Worm (Caenorhabditis elegans) whole organism, midembryonic: ENCODE data around the gene pcp-4.

ENCODE experiments used
- T22C8.4 ChIP-seq: fragments of 200-800 bp; sonication (Bioruptor generic); IDR thresholded peaks from 2 replicates; pipeline ENCODE4 v1.3.6; 2022; ENCODE audit warnings: missing genetic modification characterization, missing compliant biosample characterization
- cog-1 ChIP-seq: sonication (generic microtip); optimal IDR thresholded peaks from 2 replicates; lab custom pipeline; 2016; ENCODE audit warnings: missing genetic modification characterization, missing compliant biosample characterization
- flt-1 ChIP-seq: fragments of 200-800 bp; sonication (Bioruptor generic); IDR thresholded peaks from 2 replicates; pipeline ENCODE4 v1.3.6; 2022; ENCODE audit warnings: missing genetic modification characterization, missing compliant biosample characterization
- klf-2 ChIP-seq: fragments of 200-800 bp; sonication (Bioruptor generic); conservative IDR thresholded peaks from 2 replicates; pipeline ENCODE4 v1.3.6; 2022; ENCODE audit warnings: missing genetic modification reagents, missing genetic modification characterization, missing compliant biosample characterization
- med-1 ChIP-seq: sonication (generic microtip); optimal IDR thresholded peaks from 2 replicates; lab custom pipeline; 2017; ENCODE audit warnings: missing genetic modification characterization, mild to moderate bottlenecking, missing compliant biosample characterization, antibody characterized with exemption, missing genetic modification reagents; ENCODE audit not compliant: insufficient read depth
- ref-1 ChIP-seq: fragments of 200-800 bp; sonication (Bioruptor generic); conservative IDR thresholded peaks from 2 replicates; pipeline ENCODE4 v1.3.6; 2022; ENCODE audit warnings: missing genetic modification reagents, missing genetic modification characterization, missing compliant biosample characterization
- tab-1 ChIP-seq: fragments of 200-800 bp; sonication (Bioruptor generic); IDR thresholded peaks from 2 replicates; pipeline ENCODE4 v1.3.6; 2022; ENCODE audit warnings: missing genetic modification characterization, missing compliant biosample characterization
- ztf-23 ChIP-seq: fragments of 200-800 bp; sonication (Bioruptor generic); IDR thresholded peaks from 2 replicates; pipeline ENCODE4 v1.3.6; 2022; ENCODE audit warnings: missing genetic modification reagents, missing genetic modification characterization, missing compliant biosample characterization
- ztf-29 ChIP-seq: fragments of 200-800 bp; sonication (Bioruptor generic); IDR thresholded peaks from 2 replicates; pipeline ENCODE4 v1.3.6; 2022; ENCODE audit warnings: missing genetic modification reagents, missing genetic modification characterization, missing compliant biosample characterization

The pcp-4 gene

DNA sequence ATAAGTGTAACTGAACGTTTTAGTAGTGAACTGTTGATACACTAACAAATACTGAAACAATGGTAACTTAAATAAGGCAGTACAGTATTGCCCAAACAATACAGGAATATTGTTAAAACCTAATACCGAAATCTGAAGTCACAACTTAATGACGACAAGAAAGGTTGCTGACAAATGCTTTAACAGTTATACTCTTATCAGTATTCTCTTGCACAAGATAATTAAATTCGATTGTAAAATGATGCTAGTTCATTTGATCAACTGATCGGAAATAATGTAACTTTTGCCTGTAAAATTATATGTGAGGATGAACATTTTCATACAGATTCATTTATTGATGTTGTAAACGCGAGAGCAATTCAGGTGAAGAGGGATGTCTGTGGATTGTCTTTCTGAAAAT is 777 bp upstream of the pcp-4 start:
- TF ChIP-seq ref-1 (GFP tag; lab: Robert Waterston, UW) (no peak), flt-1 (GFP tag; lab: Robert Waterston, UW) (no peak), T22C8.4 (no peak), klf-2 (no peak), ztf-29 (GFP tag; lab: Robert Waterston, UW) (no peak), ztf-23 (no peak), cog-1 (tag; lab: Kevin White, UChicago) (no peak)

DNA sequence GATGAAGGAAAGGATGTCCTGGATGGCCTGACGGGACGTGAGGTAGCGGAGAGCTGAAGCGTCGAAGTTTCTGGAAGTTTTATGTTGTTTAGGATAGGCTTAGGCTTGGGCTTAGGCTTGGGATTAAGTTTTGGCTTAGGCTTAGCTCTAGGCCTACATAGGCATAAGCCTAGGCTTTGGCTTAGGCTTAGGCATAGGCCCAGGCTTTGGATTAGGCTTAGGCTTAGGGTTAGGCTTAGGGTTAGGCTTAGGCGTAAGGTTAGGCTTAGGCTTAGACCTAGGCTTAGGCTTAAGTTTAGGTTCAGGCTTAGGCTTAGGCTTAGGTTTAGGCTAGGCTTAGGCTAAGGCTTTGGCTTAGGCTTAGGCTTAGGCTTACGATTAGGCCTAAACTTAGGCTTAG is 1.6 kb downstream of the pcp-4 start:
- TF ChIP-seq cog-1 (tag; lab: Kevin White, UChicago) (no peak), ztf-29 (GFP tag; lab: Robert Waterston, UW) (no peak), ztf-23 (no peak), med-1 (GFP tag; lab: Kevin White, UChicago) (no peak), T22C8.4 (no peak), flt-1 (GFP tag; lab: Robert Waterston, UW) (no peak), ref-1 (GFP tag; lab: Robert Waterston, UW) (no peak), tab-1 (GFP tag; lab: Robert Waterston, UW) (no peak), klf-2 (no peak)

DNA sequence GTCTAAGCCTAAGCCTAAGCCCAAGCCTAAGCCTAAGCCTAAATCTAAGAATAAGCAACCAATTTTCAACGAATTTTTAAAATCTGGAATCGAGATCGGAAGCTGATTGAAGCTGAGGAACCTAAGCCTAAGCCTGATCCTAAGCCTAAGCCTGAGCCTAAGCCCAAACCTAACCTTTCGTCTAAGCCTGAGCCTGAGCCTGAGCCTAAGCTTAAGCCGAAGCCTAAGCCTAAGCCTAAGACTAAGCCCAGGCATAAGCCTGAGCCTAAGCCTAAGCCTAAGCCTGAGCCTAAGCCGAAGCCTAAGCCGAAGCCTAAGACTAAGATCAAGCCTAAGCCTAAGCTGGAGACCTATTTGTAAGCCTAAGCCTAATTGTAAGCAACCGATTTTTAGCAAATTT is 3.3 kb downstream of the pcp-4 start:
- TF ChIP-seq ztf-29 (GFP tag; lab: Robert Waterston, UW) (no peak; the same call in 1 of the 2 replicates), tab-1 (GFP tag; lab: Robert Waterston, UW) (no peak), ref-1 (GFP tag; lab: Robert Waterston, UW) (no peak), cog-1 (tag; lab: Kevin White, UChicago) (no peak), flt-1 (GFP tag; lab: Robert Waterston, UW) (no peak), med-1 (GFP tag; lab: Kevin White, UChicago) (no peak), klf-2 (no peak), ztf-23 (no peak), T22C8.4 (no peak)

DNA sequence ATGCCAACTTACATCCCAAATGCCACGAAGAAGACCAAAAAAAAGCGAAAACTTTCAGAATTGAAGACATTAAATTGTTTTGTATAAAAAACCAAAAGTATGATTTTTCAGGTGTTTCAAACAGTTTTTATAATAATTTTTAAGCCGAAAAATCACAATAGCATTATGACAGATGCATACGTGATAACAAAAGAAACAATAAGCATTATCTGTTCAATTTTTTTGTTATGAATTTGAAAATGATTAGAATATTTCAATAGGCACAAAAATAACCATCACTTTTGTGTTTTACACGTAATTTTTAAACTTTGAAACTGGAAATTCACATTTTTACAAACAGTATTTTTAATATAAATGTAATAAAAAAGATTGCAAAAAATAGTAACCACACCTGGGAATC is 8.7 kb downstream of the pcp-4 start, which contains the start of gene Y116F11B.17:
Y116F11B.17 (minus strand) TSS at position 101 of the 400 bp plus-strand sequence.
- TF ChIP-seq cog-1 (tag; lab: Kevin White, UChicago) (no peak), ztf-23 (no peak), tab-1 (GFP tag; lab: Robert Waterston, UW) (no peak), ref-1 (GFP tag; lab: Robert Waterston, UW) (no peak), T22C8.4 (no peak), ztf-29 (GFP tag; lab: Robert Waterston, UW) (no peak), klf-2 (no peak)

DNA sequence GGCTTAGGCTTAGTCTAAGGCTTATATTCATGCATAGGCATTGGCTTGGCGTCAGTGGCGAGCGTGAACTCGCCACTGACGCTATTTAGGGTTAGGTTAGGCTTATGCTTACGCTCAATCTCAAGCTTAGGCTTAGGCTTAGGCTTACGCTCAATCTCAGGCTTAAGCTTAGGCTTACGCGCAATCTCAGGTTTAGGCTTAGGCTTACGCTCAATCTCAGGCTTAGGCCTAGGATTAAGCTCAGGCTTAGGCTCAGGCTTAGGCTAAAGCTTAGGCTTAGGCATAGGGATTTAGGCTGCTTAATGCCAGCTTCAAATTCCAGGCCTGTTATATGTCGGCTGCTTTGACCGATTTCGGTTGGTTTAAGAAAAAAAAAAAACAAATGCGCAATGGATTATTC is 10.6 kb downstream of the pcp-4 start:
- TF ChIP-seq cog-1 (tag; lab: Kevin White, UChicago) (no peak), T22C8.4 (no peak), ref-1 (GFP tag; lab: Robert Waterston, UW) (no peak)

DNA sequence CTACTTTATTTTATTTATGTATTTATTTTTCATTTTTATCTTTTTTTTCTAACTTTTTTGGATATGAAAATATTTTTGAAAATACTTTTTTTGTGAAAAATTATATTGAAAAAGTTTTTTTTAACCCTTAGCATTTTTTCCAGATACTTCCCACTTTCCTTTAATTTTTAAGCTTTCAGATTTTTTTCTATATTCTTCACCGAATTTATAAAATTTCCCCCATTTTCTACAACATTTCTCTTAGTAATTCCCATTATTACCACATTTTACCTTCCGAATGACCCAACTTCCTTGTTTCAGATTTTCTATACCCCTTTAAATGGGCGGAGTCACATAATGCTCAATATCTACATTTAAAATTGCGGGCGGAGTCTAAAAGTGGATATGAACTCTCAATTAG is 16.0 kb downstream of the pcp-4 start, which contains the start of gene daf-28:
daf-28 (plus strand) TSS at position 301 of the 400 bp plus-strand sequence.
- TF ChIP-seq klf-2 (no peak), ztf-23 (no peak), med-1 (GFP tag; lab: Kevin White, UChicago) (no peak), ztf-29 (GFP tag; lab: Robert Waterston, UW) (no peak), flt-1 (GFP tag; lab: Robert Waterston, UW) (no peak), tab-1 (GFP tag; lab: Robert Waterston, UW) (no peak), T22C8.4 (no peak), cog-1 (tag; lab: Kevin White, UChicago) (no peak), ref-1 (GFP tag; lab: Robert Waterston, UW) (no peak)

DNA sequence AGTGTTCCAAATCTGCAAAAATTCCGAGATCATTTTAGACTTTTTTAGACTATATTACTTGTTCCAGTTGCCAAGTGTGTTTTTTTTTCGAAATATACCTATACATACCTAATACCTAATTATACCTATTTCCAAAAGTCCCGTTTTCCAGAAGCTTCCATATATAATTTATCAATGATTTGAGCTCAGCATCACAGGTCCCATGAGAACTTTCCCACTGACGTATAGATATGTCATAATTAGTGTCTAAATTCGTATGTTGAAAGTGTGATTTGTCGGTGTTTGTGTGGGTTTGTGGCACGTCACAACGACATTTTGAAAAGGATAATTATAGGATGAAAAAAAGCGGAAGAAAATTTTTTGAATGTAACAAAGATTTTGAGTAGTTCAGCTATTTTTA is 25.3 kb downstream of the pcp-4 start:
- TF ChIP-seq med-1 (GFP tag; lab: Kevin White, UChicago) (no peak), klf-2 (no peak), ztf-29 (GFP tag; lab: Robert Waterston, UW) (no peak), flt-1 (GFP tag; lab: Robert Waterston, UW) (no peak)

DNA sequence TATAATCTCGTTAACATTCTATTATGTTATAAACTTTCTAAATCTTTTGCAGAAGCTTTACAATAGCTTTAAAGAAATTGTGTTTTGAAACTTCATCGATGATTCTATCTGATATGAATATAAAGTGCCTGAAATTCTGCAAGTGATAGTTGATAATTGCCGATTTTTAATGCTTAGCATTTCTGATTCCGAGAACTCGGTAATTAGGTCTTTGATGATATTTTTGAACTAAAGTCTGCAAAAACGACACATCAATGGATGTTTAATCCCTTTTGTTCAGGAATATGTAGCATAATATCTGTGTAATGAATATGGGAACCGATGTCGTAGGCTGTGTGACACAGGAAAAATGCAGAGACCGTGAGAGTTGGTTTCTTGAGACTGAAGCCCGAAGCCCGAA is 28.0 kb downstream of the pcp-4 start:
- no peak for TF ChIP-seq cog-1 (tag; lab: Kevin White, UChicago)
- no peak for TF ChIP-seq klf-2
- no peak for TF ChIP-seq T22C8.4
- TF ChIP-seq ztf-23: no peak
- TF ChIP-seq ref-1 (GFP tag; lab: Robert Waterston, UW): no peak
- TF ChIP-seq tab-1 (GFP tag; lab: Robert Waterston, UW): no peak
- no peak for TF ChIP-seq flt-1 (GFP tag; lab: Robert Waterston, UW)
- TF ChIP-seq med-1 (GFP tag; lab: Kevin White, UChicago): no peak
- no peak for TF ChIP-seq ztf-29 (GFP tag; lab: Robert Waterston, UW)

DNA sequence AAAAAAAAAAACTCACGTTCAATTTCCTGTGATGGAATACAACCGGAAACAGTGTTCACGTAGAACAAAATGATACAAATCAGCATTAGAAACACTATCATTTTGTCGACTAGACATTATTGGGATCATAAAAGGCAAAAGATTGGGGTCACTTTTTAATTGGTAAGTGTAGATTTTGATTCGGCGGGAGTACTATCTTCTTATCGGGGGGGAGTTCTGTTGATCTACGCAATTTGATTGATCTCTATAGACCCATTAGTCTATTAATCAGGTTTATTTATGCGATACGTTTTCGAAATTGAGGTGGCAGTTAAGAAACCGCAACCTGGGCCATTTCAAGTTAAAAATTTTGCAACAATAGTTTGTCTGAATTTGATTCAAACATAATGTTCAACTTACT is 29.8 kb downstream of the pcp-4 start, which contains the start of gene Y116F11B.2:
Y116F11B.2 (minus strand) TSS at position 101 of the 400 bp plus-strand sequence.
- TF ChIP-seq flt-1 (GFP tag; lab: Robert Waterston, UW): no peak
- TF ChIP-seq T22C8.4: no peak
- no peak for TF ChIP-seq klf-2
- TF ChIP-seq ztf-23: no peak

DNA sequence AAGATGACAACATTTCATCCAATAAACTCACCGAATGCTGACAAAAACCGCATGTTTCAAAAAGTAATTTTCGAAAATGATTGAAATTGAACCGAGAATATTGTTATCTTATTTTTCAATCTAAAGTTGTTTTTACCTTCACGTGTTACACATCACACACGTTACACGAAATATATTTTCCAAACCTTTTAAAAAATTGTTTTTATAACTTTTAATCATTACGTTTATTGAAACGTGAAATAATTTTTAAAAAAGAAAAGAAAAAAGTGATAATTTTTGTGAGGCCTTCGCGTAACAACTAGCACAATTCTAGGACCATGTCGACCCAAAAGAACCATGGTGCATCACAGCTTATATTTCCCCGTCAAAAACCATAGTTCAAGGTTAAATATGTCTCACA is 35.9 kb downstream of the pcp-4 start, which contains the start of gene M162.7:
M162.7 (minus strand) TSS at position 101 of the 400 bp plus-strand sequence.
- TF ChIP-seq cog-1 (tag; lab: Kevin White, UChicago) (no peak), klf-2 (no peak), ztf-29 (GFP tag; lab: Robert Waterston, UW) (no peak), flt-1 (GFP tag; lab: Robert Waterston, UW) (no peak), ztf-23 (no peak), T22C8.4 (no peak), ref-1 (GFP tag; lab: Robert Waterston, UW) (no peak), med-1 (GFP tag; lab: Kevin White, UChicago) (no peak), tab-1 (GFP tag; lab: Robert Waterston, UW) (no peak)
